Fruit fly (Drosophila melanogaster): ENCODE measurements around the gene PolZ2.

Gene PolZ2

dm6 chr3R:5601044-5601523, 12.4 kb downstream of the PolZ2 start, which contains the start of the genes kra and SecS:
Gene kra, minus strand, starts transcription at chr3R:5601136.
Gene SecS, plus strand, starts transcription at chr3R:5601433.
- no peak for TF ChIP-seq psq (optimal IDR thresholded peaks at IDR 0.05)
- no peak for TF ChIP-seq usp (GFP tag; optimal IDR thresholded peaks at IDR 0.05)
- TF ChIP-seq EcR (GFP tag; optimal IDR thresholded peaks at IDR 0.05) = no peak
- no peak for TF ChIP-seq CG8478 (optimal IDR thresholded peaks at IDR 0.05)
- TF ChIP-seq Dll (optimal IDR thresholded peaks at IDR 0.05) = no peak
- TF ChIP-seq pan (optimal IDR thresholded peaks at IDR 0.05) = no peak

DNA sequence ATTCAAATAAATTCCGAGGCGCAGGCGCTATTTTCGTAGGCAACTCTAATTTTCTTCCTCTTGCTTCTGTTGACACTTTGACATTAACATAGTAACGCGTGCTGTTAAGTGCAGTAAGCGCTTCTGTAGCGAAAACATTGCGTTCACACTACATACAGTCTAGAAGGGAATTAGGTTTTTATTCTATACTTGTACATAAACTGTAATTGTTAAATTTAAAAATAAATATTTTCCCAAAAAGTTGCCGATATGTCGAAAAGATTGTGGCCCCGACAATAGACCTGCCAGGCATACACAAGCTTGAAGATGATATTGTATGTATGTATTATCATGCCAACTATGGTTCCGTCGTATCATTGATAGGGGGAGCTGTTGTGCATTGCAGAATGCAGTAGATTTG, 17.8 kb downstream of the PolZ2 start, which contains the start of gene asl:
Gene asl, minus strand, starts transcription at position 67 of the 400 bp plus-strand sequence.
- TF ChIP-seq EcR (GFP tag; optimal IDR thresholded peaks at IDR 0.05) (no peak), Dll (optimal IDR thresholded peaks at IDR 0.05) (no peak), psq (optimal IDR thresholded peaks at IDR 0.05) (no peak), pan (optimal IDR thresholded peaks at IDR 0.05) (no peak), CG8478 (optimal IDR thresholded peaks at IDR 0.05) (no peak), usp (GFP tag; optimal IDR thresholded peaks at IDR 0.05) (no peak)

DNA sequence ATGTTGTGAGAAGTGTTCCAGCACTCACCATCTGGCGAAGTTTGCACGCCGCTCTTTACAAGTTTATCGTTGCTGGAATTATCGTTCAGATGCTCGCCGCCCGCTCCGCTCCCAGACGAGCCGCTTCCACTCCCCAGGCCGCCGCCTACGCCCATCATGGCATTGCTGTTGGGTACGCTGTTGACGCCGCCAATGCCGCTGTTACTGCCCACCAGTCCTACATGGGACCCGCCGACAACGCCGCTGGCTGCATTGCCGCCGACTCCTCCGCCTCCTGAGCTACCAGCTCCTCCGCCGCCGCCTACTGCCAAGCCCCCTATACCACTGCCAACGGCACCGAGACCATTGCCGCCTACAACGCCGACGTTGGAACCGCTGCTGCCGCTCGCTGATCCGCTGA, 19.7 kb downstream of the PolZ2 start:
- TF ChIP-seq EcR (GFP tag; optimal IDR thresholded peaks at IDR 0.05) = no peak
- TF ChIP-seq usp (GFP tag; optimal IDR thresholded peaks at IDR 0.05) = no peak
- no peak for TF ChIP-seq CG8478 (optimal IDR thresholded peaks at IDR 0.05)
- no peak for TF ChIP-seq pan (optimal IDR thresholded peaks at IDR 0.05)
- TF ChIP-seq psq (optimal IDR thresholded peaks at IDR 0.05) = no peak
- no peak for TF ChIP-seq Dll (optimal IDR thresholded peaks at IDR 0.05)

DNA sequence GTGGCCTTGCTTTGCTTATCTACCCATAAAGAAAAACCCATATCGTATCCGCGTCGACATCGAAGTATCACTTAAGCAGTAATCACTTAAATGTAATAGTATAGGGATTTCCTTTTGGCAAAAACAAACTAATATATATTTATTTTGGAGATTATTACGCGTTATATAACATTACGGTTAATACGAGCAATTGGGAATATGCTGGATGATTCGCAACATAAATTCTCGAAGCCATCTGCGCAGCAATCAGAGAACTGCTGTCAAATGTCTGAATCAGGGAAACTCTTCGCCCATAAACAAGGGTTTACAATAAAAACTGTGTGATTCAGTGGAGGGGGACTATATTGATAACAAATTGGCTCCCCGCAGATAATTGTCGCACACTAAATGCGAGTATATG, 22.0 kb downstream of the PolZ2 start:
- TF ChIP-seq EcR (GFP tag; optimal IDR thresholded peaks at IDR 0.05) = no peak
- no peak for TF ChIP-seq usp (GFP tag; optimal IDR thresholded peaks at IDR 0.05)
- TF ChIP-seq psq (optimal IDR thresholded peaks at IDR 0.05) = no peak
- TF ChIP-seq CG8478 (optimal IDR thresholded peaks at IDR 0.05) = no peak
- no peak for TF ChIP-seq Dll (optimal IDR thresholded peaks at IDR 0.05)
- TF ChIP-seq pan (optimal IDR thresholded peaks at IDR 0.05) = no peak

- TF ChIP-seq usp (GFP tag; optimal IDR thresholded peaks at IDR 0.05) (no peak), EcR (GFP tag; optimal IDR thresholded peaks at IDR 0.05) (no peak), pan (optimal IDR thresholded peaks at IDR 0.05) (no peak), CG8478 (optimal IDR thresholded peaks at IDR 0.05) (no peak), Dll (optimal IDR thresholded peaks at IDR 0.05) (no peak), psq (optimal IDR thresholded peaks at IDR 0.05) (no peak)
Observed at dm6 chr3R:5611167-5611566, 22.5 kb downstream of the PolZ2 start.

- no peak for TF ChIP-seq Dll (optimal IDR thresholded peaks at IDR 0.05)
- TF ChIP-seq EcR (GFP tag; optimal IDR thresholded peaks at IDR 0.05) = no peak
- no peak for TF ChIP-seq psq (optimal IDR thresholded peaks at IDR 0.05)
- no peak for TF ChIP-seq usp (GFP tag; optimal IDR thresholded peaks at IDR 0.05)
- no peak for TF ChIP-seq pan (optimal IDR thresholded peaks at IDR 0.05)
- no peak for TF ChIP-seq CG8478 (optimal IDR thresholded peaks at IDR 0.05)
Observed at dm6 chr3R:5611733-5612132, 23.1 kb downstream of the PolZ2 start.

DNA sequence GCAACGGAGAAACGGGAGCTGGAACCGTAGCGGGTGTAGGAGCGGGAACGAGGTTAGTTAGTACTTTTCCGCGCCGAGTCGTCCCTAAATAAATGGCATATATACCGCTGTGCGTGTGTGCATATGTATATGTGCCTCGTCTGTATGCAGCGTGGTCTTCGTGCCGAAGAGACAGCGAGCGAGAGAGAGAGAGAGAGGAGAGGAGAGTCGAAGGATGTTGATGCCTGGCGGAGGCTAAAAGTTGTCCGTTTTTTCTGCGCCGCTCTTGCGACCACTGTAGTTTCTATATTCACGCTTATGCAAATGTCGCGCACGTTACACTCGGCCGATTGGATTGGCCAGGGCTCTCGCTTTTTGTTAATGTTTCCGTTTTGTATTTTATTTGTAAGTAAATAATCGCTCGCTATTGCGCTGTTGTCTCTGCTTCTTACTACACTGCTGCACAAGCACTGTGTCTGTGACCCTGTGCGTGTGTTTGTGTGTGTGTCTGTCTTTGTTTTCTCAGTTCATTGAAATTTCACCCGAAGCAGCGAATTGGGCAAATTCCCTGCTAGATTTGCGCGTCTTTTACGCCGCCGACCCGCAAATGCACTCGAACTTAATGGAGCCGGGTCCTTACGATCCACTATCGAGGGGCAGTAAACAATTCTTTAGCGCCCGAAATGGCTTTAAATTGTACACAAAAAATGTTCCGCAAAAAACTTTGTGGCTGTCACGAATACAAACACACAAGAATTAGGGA, 23.9 kb downstream of the PolZ2 start, which contains the start of gene Rga:
Gene Rga, minus strand, starts transcription at position 741 of the 742 bp plus-strand sequence.
- no peak for TF ChIP-seq psq (optimal IDR thresholded peaks at IDR 0.05)
- peak; percentile 11 for TF ChIP-seq Dll (optimal IDR thresholded peaks at IDR 0.05)

DNA sequence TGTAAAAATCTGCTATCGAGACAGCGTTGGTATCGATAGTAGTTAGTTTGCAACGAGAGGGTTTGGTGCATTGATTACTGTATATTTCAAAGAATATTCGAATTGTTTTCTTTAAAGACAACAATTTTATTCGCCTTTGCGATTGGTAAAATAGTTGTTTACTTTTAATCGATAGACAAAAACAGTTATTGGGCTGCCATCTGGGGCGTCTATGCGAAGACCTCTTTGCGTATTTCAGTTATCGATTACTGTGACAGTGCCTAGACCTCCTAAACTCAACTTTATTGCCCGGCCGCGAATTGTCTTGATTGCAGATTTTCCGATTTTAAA, 24.4 kb downstream of the PolZ2 start, which contains the start of gene Atu:
Gene Atu, plus strand, starts transcription at position 245 of the 330 bp plus-strand sequence.
- no peak for TF ChIP-seq EcR (GFP tag; optimal IDR thresholded peaks at IDR 0.05)
- no peak for TF ChIP-seq psq (optimal IDR thresholded peaks at IDR 0.05)
- TF ChIP-seq pan (optimal IDR thresholded peaks at IDR 0.05) = no peak

- TF ChIP-seq EcR (GFP tag; optimal IDR thresholded peaks at IDR 0.05) (no peak), Dll (optimal IDR thresholded peaks at IDR 0.05) (no peak), pan (optimal IDR thresholded peaks at IDR 0.05) (no peak), CG8478 (optimal IDR thresholded peaks at IDR 0.05) (no peak), usp (GFP tag; optimal IDR thresholded peaks at IDR 0.05) (no peak), psq (optimal IDR thresholded peaks at IDR 0.05) (no peak)
Observed at dm6 chr3R:5615484-5615883, 26.8 kb downstream of the PolZ2 start.

DNA sequence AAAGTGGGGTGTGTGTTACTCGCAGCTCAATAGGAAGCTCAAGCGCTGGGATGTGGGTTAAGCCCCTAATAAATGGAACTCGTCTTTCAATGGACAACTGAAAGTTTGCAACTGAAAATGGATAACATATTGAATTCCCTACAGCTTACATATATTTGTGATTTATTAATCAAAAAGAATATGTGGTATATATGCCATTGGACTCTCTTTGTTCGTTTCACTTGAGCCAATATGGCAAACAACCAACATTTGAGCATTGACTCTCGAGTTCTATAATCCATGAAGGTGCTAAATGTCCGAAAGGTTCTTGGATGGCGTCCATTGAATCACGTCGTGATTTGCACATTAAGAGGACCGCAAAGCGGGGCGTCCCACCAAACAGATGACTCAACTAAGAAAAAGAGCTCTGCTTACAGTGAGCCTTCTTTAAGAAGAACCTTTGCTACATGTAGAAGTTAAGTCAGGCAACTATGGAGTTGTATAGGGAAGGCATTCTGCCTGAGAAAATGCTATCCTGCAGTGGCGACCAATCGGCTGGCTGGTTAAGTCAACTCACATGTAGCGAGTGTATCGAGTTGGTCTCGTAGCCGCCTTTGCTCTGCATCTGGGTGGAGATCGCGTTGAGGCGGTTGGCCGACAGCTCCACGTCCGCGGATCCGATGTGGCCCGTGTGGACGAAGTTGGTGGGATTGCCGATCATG, 29.4 kb downstream of the PolZ2 start:
- TF ChIP-seq pan (optimal IDR thresholded peaks at IDR 0.05) = no peak
- TF ChIP-seq usp (GFP tag; optimal IDR thresholded peaks at IDR 0.05) = no peak
- TF ChIP-seq Dll (optimal IDR thresholded peaks at IDR 0.05) = no peak
- TF ChIP-seq EcR (GFP tag; optimal IDR thresholded peaks at IDR 0.05) = no peak
- TF ChIP-seq psq (optimal IDR thresholded peaks at IDR 0.05) = no peak
- no peak for TF ChIP-seq CG8478 (optimal IDR thresholded peaks at IDR 0.05)

- TF ChIP-seq usp (GFP tag; optimal IDR thresholded peaks at IDR 0.05) (no peak), pan (optimal IDR thresholded peaks at IDR 0.05) (no peak), psq (optimal IDR thresholded peaks at IDR 0.05) (no peak), EcR (GFP tag; optimal IDR thresholded peaks at IDR 0.05) (no peak), Dll (optimal IDR thresholded peaks at IDR 0.05) (no peak), CG8478 (optimal IDR thresholded peaks at IDR 0.05) (no peak)
Observed at dm6 chr3R:5620387-5620956, 31.8 kb downstream of the PolZ2 start.

Measured in whole organism.